Worm (Caenorhabditis elegans): ENCODE results near the gene T02H6.7.

DNA sequence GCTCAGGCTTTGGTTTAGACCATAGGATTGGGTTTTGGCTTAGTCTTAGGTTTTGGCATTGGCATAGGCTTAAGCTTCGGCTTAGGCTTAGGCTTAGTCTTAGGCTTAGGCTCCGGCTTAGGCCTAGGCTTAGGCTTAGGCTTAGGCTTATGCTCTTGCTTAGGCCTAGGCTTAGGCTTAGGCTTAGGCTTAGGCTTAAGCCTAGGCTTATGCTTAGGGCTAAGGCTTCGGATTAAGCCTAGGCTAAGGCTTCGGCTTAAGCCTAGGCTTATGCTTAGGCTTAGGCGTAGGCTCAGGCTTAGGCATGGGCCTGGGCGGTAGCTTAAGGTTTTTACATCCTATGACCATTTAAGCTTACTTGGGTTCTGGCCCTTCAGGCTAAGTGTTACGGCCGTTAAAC lies 31.1 kb upstream of the T02H6.7 start:
- TF ChIP-seq flt-1 (GFP tag; IDR thresholded peaks at IDR 0.05) (no peak), cog-1 (tag; optimal IDR thresholded peaks at IDR 0.05) (no peak)
